Worm (Caenorhabditis elegans): ENCODE measurements around the gene lys-5.

DNA sequence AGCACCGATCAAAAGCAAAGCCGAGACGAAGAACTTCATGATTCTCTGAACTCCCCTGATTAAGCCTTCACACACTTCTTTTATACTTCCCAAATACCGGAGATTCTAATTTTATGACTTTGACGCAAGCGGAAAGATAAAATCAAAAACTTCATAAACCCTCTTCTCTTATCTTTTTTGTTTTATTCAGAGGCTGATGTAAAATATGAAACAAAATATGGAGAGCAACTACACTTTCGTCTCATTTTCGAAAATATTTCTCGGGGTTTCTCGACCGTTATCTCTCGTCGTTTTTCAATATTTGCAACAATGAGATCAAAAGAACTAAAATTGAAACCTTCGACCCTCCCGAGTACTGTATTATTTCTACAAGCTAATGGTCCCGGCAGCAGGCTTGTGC is 2.3 kb downstream of the lys-5 start, which contains the start of gene lys-4:
- no peak for TF ChIP-seq snpc-4 (tag; optimal IDR thresholded peaks at IDR 0.05)
- TF ChIP-seq unc-130 (tag; optimal IDR thresholded peaks at IDR 0.05), result no peak
- TF ChIP-seq nhr-12 (tag; optimal IDR thresholded peaks at IDR 0.05), result no peak
- no peak for TF ChIP-seq zag-1 (tag; optimal IDR thresholded peaks at IDR 0.05)
- no peak for TF ChIP-seq lin-39 (tag; optimal IDR thresholded peaks at IDR 0.05)
- no peak for TF ChIP-seq ama-1 (optimal IDR thresholded peaks at IDR 0.05)
- TF ChIP-seq efl-3 (GFP tag; optimal IDR thresholded peaks at IDR 0.05), result no peak
- no peak for TF ChIP-seq nhr-28 (tag; optimal IDR thresholded peaks at IDR 0.05)
- TF ChIP-seq F16B12.6 (tag; optimal IDR thresholded peaks at IDR 0.05), result no peak
- TF ChIP-seq efl-1 (optimal IDR thresholded peaks at IDR 0.05), result no peak
- peak in 1 of 2 experiments; percentile 6 for TF ChIP-seq efl-1 (GFP tag; optimal IDR thresholded peaks at IDR 0.05 in 1 of 2)

Measured in whole organism, L1 larva.